Fruit fly (Drosophila melanogaster) whole organism, embryonic: Measurements from ENCODE around the gene lectin-28C.

Experiments used
- Ada2b ChIP-seq: fragments of 200-800 bp; sonication (Bioruptor generic); IDR thresholded peaks from 2 replicates; pipeline ENCODE4 v1.3.6; 2022; ENCODE audit warnings: missing biosample characterization, missing genetic modification characterization
- CG12744 ChIP-seq: fragments of 200-800 bp; sonication (Bioruptor generic); optimal IDR thresholded peaks from 2 replicates; lab custom pipeline; 2016; ENCODE audit warnings: missing biosample characterization, missing genetic modification characterization
- CG33557 ChIP-seq: fragments of 200-800 bp; sonication (Bioruptor generic); optimal IDR thresholded peaks from 2 replicates; lab custom pipeline; 2019; ENCODE audit warnings: missing biosample characterization, mild to moderate bottlenecking, missing genetic modification characterization, moderate library complexity
- Dbx ChIP-seq: fragments of 200-800 bp; sonication (Bioruptor generic); IDR thresholded peaks from 3 replicates; pipeline ENCODE4 v1.3.6; 2022; ENCODE audit warnings: missing biosample characterization, missing genetic modification characterization
- Ets65A ChIP-seq: fragments of 200-800 bp; sonication (Bioruptor generic); peaks from one replicate; lab custom pipeline; 2016; ENCODE audit warnings: missing biosample characterization, missing genetic modification characterization
- PHDP ChIP-seq: fragments of 200-800 bp; sonication (Bioruptor generic); optimal IDR thresholded peaks from 3 replicates; lab custom pipeline; 2018; ENCODE audit warnings: missing biosample characterization, mild to moderate bottlenecking, missing genetic modification characterization, moderate library complexity
- ab ChIP-seq: fragments of 200-800 bp; sonication (Bioruptor generic); optimal IDR thresholded peaks from 2 replicates; lab custom pipeline; 2016; ENCODE audit warnings: missing biosample characterization, missing genetic modification characterization
- dpn ChIP-seq, 2 experiments: fragments of 200-800 bp; sonication (Bioruptor generic); optimal IDR thresholded peaks; 3 replicates each; lab custom pipeline; 2016; ENCODE audit warnings: missing biosample characterization in 2 of 2, missing genetic modification characterization in 2 of 2
- luna ChIP-seq: fragments of 200-800 bp; sonication (Bioruptor generic); optimal IDR thresholded peaks from 2 replicates; lab custom pipeline; 2016; ENCODE audit warnings: missing biosample characterization, missing genetic modification characterization
- sisA ChIP-seq: fragments of 200-800 bp; sonication (Bioruptor generic); IDR thresholded peaks from 2 replicates; pipeline ENCODE4 v1.3.6; 2022; ENCODE audit warnings: missing biosample characterization, missing genetic modification characterization

DNA sequence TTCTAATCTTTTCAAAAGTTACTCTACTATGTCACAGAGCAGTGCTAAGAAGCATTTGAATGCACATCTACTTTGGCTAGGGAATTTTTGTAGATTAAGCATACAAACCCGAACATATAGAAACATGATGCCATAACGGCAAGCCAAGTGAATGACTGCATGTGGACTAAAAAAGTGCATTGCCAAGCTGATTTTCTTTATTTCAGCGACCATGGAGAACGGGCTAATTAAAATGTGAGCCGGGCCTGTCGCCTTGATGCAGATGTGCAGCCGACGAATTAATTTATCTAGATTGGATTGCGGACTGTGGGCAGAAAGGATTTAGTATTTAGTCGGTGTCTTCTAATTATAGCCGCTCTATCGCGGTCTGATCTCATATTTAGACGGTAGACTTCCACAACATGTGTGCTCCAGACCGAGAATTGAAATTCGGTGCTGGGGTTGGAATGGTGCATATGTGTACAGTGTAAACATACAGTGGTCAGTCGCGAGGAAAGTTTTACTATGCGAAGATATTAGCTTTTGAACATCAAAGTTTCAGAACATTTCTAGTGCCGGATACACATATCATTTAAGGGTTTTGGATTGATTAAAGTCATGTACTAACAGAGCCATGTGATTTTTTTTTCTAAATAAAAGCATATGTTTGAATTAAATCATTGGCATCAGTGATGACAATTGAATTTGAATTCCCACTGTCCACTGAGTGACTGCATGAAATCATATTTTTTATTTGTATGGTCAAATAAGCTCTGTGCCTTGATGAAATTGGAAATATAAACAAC, 44.1 kb upstream of the lectin-28C start:
- TF ChIP-seq Ets65A (peak; percentile 72), dpn (GFP tag; optimal IDR thresholded peaks at IDR 0.05; lab: Kevin White, UChicago) (no peak), PHDP (no peak), ab (no peak), CG12744 (no peak), sisA (GFP tag; lab: Robert Waterston, UW) (no peak), luna (GFP tag; lab: Kevin White, UChicago) (no peak), Dbx (GFP tag; lab: Robert Waterston, UW) (no peak), CG33557 (GFP tag; lab: Kevin White, UChicago) (no peak), Ada2b (GFP tag; lab: Robert Waterston, UW) (no peak)
